Fruit fly (Drosophila melanogaster) whole organism, prepupa: ENCODE measurements around the gene Or30a.

Experiments
- CG10631 ChIP-seq: fragments of 200-800 bp; sonication (Bioruptor generic); optimal IDR thresholded peaks from 2 replicates; lab custom pipeline; 2016; ENCODE audit warnings: missing biosample characterization, missing genetic modification characterization
- CG3032 ChIP-seq: fragments of 200-800 bp; optimal IDR thresholded peaks from 2 replicates; lab custom pipeline; 2019; ENCODE audit warnings: missing biosample characterization, mild to moderate bottlenecking, missing genetic modification characterization, moderate library complexity
- Gug ChIP-seq: fragments of 200-800 bp; sonication (Bioruptor generic); IDR thresholded peaks from 2 replicates; pipeline ENCODE4 v1.3.6; 2022; ENCODE audit warnings: missing biosample characterization, missing genetic modification characterization
- Smox ChIP-seq: fragments of 200-800 bp; sonication (Bioruptor generic); optimal IDR thresholded peaks from 3 replicates; lab custom pipeline; 2016; ENCODE audit warnings: missing biosample characterization, missing genetic modification characterization
- fd85E ChIP-seq: fragments of 200-800 bp; sonication (Bioruptor generic); optimal IDR thresholded peaks from 3 replicates; lab custom pipeline; 2016; ENCODE audit warnings: missing biosample characterization, missing genetic modification characterization

DNA sequence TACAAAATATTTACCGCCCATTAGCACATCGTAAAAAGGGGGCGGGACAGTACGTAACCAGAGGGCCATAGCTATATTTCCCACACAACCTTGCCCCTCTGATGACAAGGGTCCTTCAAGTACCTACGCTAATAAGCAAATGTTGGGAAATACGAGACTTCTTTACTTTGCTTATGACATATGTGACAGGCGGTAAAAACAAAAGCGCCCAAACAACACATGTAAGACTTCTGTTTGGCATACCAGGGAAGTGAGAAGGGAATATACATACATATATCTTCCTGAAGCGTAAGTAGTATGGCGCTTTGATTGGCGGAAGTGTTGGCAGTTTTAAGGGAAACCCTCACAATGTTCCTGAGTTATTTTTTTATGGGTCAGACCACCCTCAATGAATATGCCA is 34.1 kb downstream of the Or30a start:
- no peak for TF ChIP-seq fd85E
- TF ChIP-seq CG3032 (tag; lab: Kevin White, UChicago): no peak
- no peak for TF ChIP-seq Gug (GFP tag; lab: Robert Waterston, UW)
- TF ChIP-seq Smox (GFP tag; lab: Kevin White, UChicago): no peak
- no peak for TF ChIP-seq CG10631 (GFP tag; lab: Kevin White, UChicago)
